Worm (Caenorhabditis elegans): ENCODE measurements around the gene T13F2.2.

The T13F2.2 gene

DNA sequence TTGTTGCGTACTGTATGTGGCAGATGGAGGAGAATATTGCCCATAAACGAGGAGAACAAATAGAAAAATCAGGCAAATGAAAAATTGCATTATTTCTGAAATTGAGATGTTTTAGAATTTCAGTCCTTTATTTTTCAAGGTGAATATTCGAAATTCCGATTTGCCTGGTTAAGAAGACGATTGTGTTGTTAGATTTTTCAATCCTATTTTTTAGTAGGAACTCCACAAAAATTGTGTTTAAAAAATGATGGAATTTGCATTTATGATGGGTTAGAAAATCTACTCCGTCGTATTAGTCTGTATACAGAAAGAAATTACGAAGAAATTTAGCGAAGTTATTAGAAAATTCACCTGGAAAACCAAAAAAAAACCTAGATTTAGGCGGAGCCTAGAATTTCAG, 18.3 kb upstream of the T13F2.2 start, which contains the start of gene egl-20:
Gene egl-20, minus strand, starts transcription at position 101 of the 400 bp plus-strand sequence.
- TF ChIP-seq dao-5 (tag; optimal IDR thresholded peaks at IDR 0.05) = no peak
- TF ChIP-seq him-1 (tag; optimal IDR thresholded peaks at IDR 0.05) = no peak
- TF ChIP-seq W03F9.2 (tag; optimal IDR thresholded peaks at IDR 0.05) = no peak

DNA sequence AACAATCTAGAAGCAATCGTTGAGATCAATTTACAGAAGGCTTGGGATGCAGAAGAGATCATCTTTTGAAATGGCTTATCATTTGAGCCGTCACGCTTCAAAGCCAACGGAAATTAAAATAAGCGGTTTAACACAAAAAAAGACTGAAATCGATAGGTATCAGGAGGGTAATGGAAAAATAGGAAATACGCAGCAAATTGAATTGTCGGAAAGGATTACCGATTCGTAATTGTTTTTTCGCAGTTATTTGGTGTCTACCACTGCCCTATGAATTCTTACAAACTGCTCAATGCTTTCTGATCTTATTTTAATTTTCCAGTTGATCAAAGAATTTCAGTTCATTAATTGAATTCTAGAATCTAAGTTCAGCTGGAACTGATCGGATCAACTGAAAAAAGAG, 14.3 kb upstream of the T13F2.2 start:
- TF ChIP-seq W03F9.2 (tag; optimal IDR thresholded peaks at IDR 0.05) (no peak), dao-5 (tag; optimal IDR thresholded peaks at IDR 0.05) (no peak), him-1 (tag; optimal IDR thresholded peaks at IDR 0.05) (no peak)

DNA sequence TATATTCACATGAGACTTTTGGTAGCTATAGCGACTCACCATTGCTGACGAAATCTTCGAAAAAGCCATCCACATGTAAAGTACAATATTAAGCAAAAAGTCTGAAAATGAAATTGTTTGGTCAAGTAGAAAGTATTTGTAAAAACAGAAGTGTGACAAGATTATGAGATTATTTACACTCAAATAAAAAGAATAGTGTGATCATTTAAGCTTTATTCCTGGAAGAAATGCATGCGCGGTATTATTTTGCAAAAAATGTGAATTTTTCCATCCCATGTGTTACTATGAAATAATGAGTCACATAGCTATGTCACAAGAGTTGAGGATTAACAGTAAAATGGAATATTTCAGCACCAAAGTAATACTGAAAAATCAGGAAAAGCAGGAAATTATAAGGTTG, 13.5 kb upstream of the T13F2.2 start, which contains the start of gene dct-15:
Gene dct-15, minus strand, starts transcription at position 101 of the 400 bp plus-strand sequence.
- TF ChIP-seq him-1 (tag; optimal IDR thresholded peaks at IDR 0.05) (no peak), W03F9.2 (tag; optimal IDR thresholded peaks at IDR 0.05) (no peak), dao-5 (tag; optimal IDR thresholded peaks at IDR 0.05) (no peak)

DNA sequence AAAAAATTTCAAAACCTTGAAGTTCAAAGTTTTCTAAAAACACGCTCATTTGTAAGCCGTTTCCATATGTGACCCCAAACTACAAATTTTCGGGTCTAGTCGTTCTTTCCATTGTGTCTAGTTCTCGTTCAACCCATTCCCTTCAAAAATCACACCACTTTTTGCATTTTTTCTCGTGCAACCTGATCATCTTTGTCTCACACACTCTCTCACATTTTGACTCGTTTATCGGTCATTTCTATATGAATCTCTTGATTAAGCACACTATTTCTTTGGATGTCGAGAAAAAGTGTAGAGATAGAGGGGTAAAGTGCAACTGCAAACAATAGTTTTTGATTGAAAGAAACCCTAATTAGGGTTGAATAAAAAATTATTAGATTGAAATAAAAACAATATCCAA, 6.4 kb upstream of the T13F2.2 start:
- TF ChIP-seq W03F9.2 (tag; optimal IDR thresholded peaks at IDR 0.05) (peak; percentile 25), dao-5 (tag; optimal IDR thresholded peaks at IDR 0.05) (no peak)

DNA sequence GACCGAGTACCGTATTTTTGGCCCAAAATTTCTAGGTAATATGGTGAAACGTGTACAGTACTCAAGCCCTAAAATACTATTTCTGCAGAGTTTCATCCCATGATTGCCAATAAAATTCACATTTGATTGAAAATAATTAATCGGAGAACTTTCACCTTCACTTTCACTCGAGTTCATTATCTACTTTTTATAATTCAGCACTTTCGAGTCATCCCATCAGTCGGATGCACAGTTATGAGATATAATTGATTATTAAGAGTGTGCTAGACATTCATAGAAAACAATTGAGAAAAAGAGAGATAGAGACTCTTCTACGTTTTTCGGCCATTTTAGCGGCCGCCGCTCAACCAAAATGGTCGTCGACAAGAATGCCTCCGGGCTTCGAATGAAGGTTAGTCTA, 5.6 kb upstream of the T13F2.2 start, which contains the start of gene fat-3:
Gene fat-3, plus strand, starts transcription at position 313 of the 400 bp plus-strand sequence.
- no peak for TF ChIP-seq dao-5 (tag; optimal IDR thresholded peaks at IDR 0.05)
- TF ChIP-seq him-1 (tag; optimal IDR thresholded peaks at IDR 0.05) = no peak
- TF ChIP-seq W03F9.2 (tag; optimal IDR thresholded peaks at IDR 0.05) = no peak

DNA sequence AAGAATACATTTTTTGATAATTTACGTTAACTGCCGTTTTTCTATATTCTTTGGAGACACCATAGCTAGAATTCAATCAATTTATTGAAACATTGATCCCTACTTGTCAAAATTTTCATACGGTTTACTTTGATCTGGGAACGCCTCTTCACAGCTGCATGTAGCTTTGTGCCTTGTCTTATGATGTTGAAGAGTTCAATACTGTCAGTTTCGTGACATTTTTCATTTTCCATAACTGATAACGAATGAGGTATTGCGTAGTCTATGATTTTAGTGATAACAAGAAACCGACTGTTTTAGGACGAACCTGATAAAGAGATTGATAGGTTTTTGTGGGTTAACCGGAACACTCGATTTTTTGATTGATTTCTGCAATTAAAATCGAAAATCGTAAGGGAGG, 4.3 kb upstream of the T13F2.2 start:
- peak; percentile 2 for TF ChIP-seq W03F9.2 (tag; optimal IDR thresholded peaks at IDR 0.05)
- no peak for TF ChIP-seq dao-5 (tag; optimal IDR thresholded peaks at IDR 0.05)

DNA sequence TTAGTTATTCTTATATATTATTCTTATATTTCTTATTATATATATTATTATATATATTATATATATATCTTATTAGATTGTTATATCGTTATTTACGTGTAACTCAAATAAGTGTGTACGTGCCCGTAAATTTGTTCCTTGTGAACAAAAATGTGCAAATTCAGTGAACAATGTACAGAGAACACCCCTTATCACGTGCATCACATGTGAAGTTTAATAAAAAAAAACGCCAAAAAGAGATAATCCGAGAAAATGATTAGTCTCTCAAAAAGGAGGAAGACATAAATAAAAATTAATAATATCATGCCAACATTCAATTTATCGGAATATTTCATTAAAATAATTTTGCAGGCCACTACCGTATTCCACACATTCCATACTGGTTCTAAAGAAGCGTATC, 2.5 kb upstream of the T13F2.2 start:
- TF ChIP-seq W03F9.2 (tag; optimal IDR thresholded peaks at IDR 0.05) = no peak
- TF ChIP-seq him-1 (tag; optimal IDR thresholded peaks at IDR 0.05) = no peak
- no peak for TF ChIP-seq dao-5 (tag; optimal IDR thresholded peaks at IDR 0.05)

DNA sequence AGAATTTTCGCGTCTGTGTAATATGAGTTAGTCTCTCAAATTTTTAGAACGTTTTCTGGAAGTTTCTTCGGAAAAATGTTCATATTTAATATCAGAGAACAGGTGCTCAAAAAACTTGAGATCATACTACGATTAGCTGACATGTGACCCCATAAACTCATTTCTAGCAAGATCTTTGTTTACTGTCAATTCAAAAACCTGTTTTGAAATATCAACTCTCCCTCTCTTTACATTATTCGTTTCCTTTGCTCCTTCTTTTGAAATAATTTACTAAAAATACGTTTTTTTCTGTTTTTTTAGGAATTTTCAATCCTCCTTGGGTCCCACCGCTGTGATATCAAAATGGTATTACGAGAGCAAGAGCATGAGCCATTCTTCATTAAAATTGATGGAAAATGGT, 2.0 kb upstream of the T13F2.2 start, which contains the start of gene fat-4:
Gene fat-4, plus strand, starts transcription at position 301 of the 400 bp plus-strand sequence.
- no peak for TF ChIP-seq dao-5 (tag; optimal IDR thresholded peaks at IDR 0.05)
- no peak for TF ChIP-seq him-1 (tag; optimal IDR thresholded peaks at IDR 0.05)
- no peak for TF ChIP-seq W03F9.2 (tag; optimal IDR thresholded peaks at IDR 0.05)

DNA sequence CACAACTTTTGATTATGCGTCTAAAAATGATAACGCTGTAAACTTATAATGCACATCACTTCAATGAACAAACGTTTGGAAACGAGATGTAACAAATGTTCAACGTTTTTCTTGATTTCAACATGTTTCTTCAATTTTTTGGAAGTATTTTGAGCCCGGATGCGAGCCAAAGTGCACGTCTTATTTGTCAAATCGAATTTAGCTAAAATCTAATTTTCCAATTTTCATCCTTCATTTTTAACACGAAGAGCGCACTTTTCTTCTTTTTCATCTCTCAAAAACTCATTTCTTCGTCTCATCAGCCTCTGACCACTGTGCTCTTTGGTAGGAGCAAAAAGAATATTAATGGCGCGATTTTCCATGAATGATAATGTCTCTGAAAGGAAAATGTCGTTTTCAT, 1.2 kb upstream of the T13F2.2 start:
- no peak for TF ChIP-seq W03F9.2 (tag; optimal IDR thresholded peaks at IDR 0.05)
- no peak for TF ChIP-seq him-1 (tag; optimal IDR thresholded peaks at IDR 0.05)
- no peak for TF ChIP-seq dao-5 (tag; optimal IDR thresholded peaks at IDR 0.05)

DNA sequence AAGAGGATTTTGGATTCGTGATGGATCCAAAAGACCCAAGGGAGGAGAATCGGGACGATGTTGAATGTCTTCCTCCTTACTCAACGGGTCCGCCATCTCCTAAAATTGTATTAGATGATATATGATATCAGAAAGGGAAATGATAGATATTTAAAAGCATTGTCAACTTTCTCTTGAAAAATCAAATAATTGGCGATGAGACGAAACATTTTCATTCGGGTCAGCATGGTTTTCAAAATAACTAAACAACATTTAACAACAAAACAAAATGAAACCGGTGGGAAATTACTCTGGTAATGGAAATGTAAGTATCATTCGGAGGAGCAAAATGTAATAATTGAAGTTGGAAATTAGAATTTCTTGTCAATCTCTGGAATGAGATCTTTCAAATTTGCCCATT, 660 bp downstream of the T13F2.2 start, which contains the start of gene pis-1:
Gene pis-1, minus strand, starts transcription at position 101 of the 400 bp plus-strand sequence.
- TF ChIP-seq W03F9.2 (tag; optimal IDR thresholded peaks at IDR 0.05) (no peak), him-1 (tag; optimal IDR thresholded peaks at IDR 0.05) (no peak), dao-5 (tag; optimal IDR thresholded peaks at IDR 0.05) (no peak)

DNA sequence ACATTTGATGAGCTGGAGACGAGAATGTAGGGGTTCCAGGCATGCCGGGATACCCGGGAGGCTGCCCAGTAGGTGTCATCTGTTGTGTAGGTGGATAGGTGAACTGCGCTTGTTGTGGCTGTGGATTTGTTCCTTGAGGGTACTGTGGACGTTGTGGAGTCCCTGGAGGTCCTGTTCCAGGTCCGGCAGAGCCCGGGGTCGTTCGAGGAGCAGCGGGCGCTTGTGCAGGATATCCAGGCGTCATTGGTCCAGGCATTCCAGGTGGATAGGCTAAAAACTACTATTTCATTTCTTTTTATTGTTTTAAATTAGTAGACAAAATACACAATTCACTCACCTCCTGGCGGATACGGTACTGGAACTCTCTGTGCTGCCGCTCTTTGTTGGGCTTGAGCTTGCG, 1.9 kb downstream of the T13F2.2 start:
- TF ChIP-seq W03F9.2 (tag; optimal IDR thresholded peaks at IDR 0.05) (no peak), dao-5 (tag; optimal IDR thresholded peaks at IDR 0.05) (no peak), him-1 (tag; optimal IDR thresholded peaks at IDR 0.05) (no peak)

DNA sequence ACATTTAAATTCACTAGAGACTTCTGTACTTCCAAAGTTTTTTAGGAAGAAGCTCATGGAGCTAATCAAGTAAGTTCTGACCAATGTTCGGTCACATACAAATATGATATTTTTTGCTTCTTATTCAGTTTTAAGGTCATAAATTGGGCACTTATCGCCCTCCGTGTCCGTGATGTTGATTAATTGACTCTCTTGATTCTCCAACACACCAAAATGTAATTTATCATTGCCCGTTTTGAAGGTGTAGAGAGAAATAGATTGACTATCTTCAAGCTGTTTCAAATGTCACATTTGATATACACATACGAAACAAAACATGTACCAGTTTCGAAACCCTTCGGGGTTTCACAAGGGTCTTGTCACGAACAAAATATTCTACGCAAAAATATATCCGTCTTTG, 6.4 kb downstream of the T13F2.2 start:
- TF ChIP-seq dao-5 (tag; optimal IDR thresholded peaks at IDR 0.05) (no peak), him-1 (tag; optimal IDR thresholded peaks at IDR 0.05) (no peak), W03F9.2 (tag; optimal IDR thresholded peaks at IDR 0.05) (no peak)

DNA sequence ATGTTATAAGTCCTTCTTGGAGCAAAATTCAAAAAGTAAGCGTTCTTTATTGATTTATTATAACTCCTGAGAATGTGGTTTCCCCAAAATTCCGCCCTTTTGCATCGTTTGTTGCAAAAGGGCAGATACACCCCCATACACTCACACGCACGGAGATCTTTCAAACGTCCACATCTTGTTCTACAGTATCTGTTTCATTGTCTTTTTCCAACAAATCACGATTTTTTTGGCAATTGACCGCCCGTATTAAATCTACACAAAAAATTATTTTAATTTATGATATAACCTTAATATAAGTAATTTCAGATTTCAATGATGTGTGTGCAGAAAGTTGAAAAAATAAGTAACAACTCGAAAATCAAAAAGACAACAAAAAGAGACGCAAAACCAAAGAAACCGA, 7.7 kb downstream of the T13F2.2 start, which contains the start of gene T13F2.4:
Gene T13F2.4, plus strand, starts transcription at position 301 of the 400 bp plus-strand sequence.
- TF ChIP-seq him-1 (tag; optimal IDR thresholded peaks at IDR 0.05) (no peak), W03F9.2 (tag; optimal IDR thresholded peaks at IDR 0.05) (no peak), dao-5 (tag; optimal IDR thresholded peaks at IDR 0.05) (no peak)

DNA sequence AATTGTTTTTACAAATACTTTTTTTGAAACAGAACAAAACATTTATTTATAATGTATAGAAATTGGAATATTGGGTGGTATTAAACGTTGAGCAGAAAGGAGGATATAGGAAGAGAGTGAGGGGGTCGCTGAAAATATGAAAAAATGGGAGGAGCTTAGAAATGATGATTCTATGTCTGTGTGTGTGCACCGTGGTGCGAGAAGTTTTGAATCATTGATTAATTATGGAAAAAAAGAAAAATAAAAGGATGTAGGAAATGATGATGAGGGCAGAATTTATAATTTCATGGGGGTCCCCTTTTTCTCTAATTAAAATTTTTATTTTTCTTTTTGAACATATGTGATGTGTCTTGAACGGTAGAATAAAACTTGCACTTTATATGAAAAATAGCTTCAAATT, 12.5 kb downstream of the T13F2.2 start, which contains the start of gene sre-4:
Gene sre-4, minus strand, starts transcription at position 101 of the 400 bp plus-strand sequence.
- TF ChIP-seq W03F9.2 (tag; optimal IDR thresholded peaks at IDR 0.05) = no peak
- TF ChIP-seq him-1 (tag; optimal IDR thresholded peaks at IDR 0.05) = no peak
- TF ChIP-seq dao-5 (tag; optimal IDR thresholded peaks at IDR 0.05) = no peak

DNA sequence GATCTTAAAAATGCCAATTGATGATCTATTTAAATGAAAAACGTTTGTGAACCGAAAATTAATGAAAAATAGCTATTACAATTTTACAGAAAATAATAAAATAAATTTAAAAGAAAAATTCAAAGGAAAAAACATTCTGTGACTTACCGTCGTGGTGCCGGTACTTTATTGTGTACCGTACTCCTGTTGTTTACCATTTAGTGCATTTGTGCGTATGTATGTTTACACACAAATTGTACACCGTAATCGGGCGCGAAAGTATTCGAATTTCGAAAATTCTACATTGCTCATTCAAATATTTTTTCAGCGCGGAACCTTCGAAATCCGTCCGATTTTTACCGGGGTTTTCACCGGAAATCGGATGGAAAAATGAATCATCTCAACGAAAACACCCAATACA, 19.1 kb downstream of the T13F2.2 start, which contains the start of gene T13F2.6:
Gene T13F2.6, plus strand, starts transcription at position 306 of the 400 bp plus-strand sequence.
- TF ChIP-seq dao-5 (tag; optimal IDR thresholded peaks at IDR 0.05) (no peak), W03F9.2 (tag; optimal IDR thresholded peaks at IDR 0.05) (peak; percentile 43), him-1 (tag; optimal IDR thresholded peaks at IDR 0.05) (no peak)
